Worm (Caenorhabditis elegans): Measurements from ENCODE around the gene snrp-3.
"Not testable (repeated sequence)": the region's sequence is repeated elsewhere in the genome, so short reads cannot be mapped to it uniquely, and the experiment has no call there.

Gene snrp-3

ce11 chrIV:8715032-8715431 is 27.4 kb upstream of the snrp-3 start, which contains the start of the genes parg-2 and ipla-5:
Gene parg-2, minus strand, starts transcription at chrIV:8715132.
Gene ipla-5, plus strand, starts transcription at chrIV:8715247.
- TF ChIP-seq ztf-23, flt-1, tab-1 (GFP tag; IDR thresholded peaks at IDR 0.05): not testable (repeated sequence)

- TF ChIP-seq ztf-23 (GFP tag; IDR thresholded peaks at IDR 0.05): no peak
- TF ChIP-seq ztf-29 (GFP tag; IDR thresholded peaks at IDR 0.05): no peak
- TF ChIP-seq tab-1 (GFP tag; IDR thresholded peaks at IDR 0.05): no peak
- no peak for TF ChIP-seq flt-1 (GFP tag; IDR thresholded peaks at IDR 0.05)
- no peak for TF ChIP-seq cog-1 (tag; optimal IDR thresholded peaks at IDR 0.05)
- no peak for TF ChIP-seq T22C8.4 (GFP tag; IDR thresholded peaks at IDR 0.05)
- no peak for TF ChIP-seq med-1 (GFP tag; optimal IDR thresholded peaks at IDR 0.05; ENCODE audit: insufficient read depth)
- no peak for TF ChIP-seq ref-1 (GFP tag; conservative IDR thresholded peaks at IDR 0.05)
- TF ChIP-seq klf-2 (GFP tag; conservative IDR thresholded peaks at IDR 0.05): no peak
Observed at ce11 chrIV:8708046-8708445, 20.4 kb upstream of the snrp-3 start.

- no peak for TF ChIP-seq cog-1 (tag; optimal IDR thresholded peaks at IDR 0.05)
- no peak for TF ChIP-seq flt-1 (GFP tag; IDR thresholded peaks at IDR 0.05)
- no peak for TF ChIP-seq med-1 (GFP tag; optimal IDR thresholded peaks at IDR 0.05; ENCODE audit: insufficient read depth)
- no peak for TF ChIP-seq T22C8.4 (GFP tag; IDR thresholded peaks at IDR 0.05)
Observed at ce11 chrIV:8705504-8705903, 17.9 kb upstream of the snrp-3 start, which contains the start of gene H23L24.4. Gene H23L24.4, minus strand, starts transcription at chrIV:8705604.

ce11 chrIV:8697436-8697835 is 9.8 kb upstream of the snrp-3 start, which contains the start of gene ttll-11:
Gene ttll-11, plus strand, starts transcription at chrIV:8697736.
- no peak for TF ChIP-seq cog-1 (tag; optimal IDR thresholded peaks at IDR 0.05)
- no peak for TF ChIP-seq klf-2 (GFP tag; conservative IDR thresholded peaks at IDR 0.05)
- TF ChIP-seq flt-1 (GFP tag; IDR thresholded peaks at IDR 0.05): no peak
- TF ChIP-seq ztf-23 (GFP tag; IDR thresholded peaks at IDR 0.05): no peak
- no peak for TF ChIP-seq tab-1 (GFP tag; IDR thresholded peaks at IDR 0.05)
- no peak for TF ChIP-seq med-1 (GFP tag; optimal IDR thresholded peaks at IDR 0.05; ENCODE audit: insufficient read depth)
- TF ChIP-seq ref-1 (GFP tag; conservative IDR thresholded peaks at IDR 0.05): no peak
- TF ChIP-seq T22C8.4 (GFP tag; IDR thresholded peaks at IDR 0.05): no peak
- TF ChIP-seq ztf-29 (GFP tag; IDR thresholded peaks at IDR 0.05): no peak

ce11 chrIV:8691486-8691885 is 3.9 kb upstream of the snrp-3 start, which contains the start of the genes hst-1 and ints-6:
Gene hst-1, minus strand, starts transcription at chrIV:8691513.
Gene ints-6, plus strand, starts transcription at chrIV:8691745.
- no peak for TF ChIP-seq T22C8.4 (GFP tag; IDR thresholded peaks at IDR 0.05)
- TF ChIP-seq ztf-23 (GFP tag; IDR thresholded peaks at IDR 0.05): no peak
- no peak for TF ChIP-seq ztf-29 (GFP tag; IDR thresholded peaks at IDR 0.05)
- TF ChIP-seq ref-1 (GFP tag; conservative IDR thresholded peaks at IDR 0.05): no peak
- no peak for TF ChIP-seq tab-1 (GFP tag; IDR thresholded peaks at IDR 0.05)
- no peak for TF ChIP-seq klf-2 (GFP tag; conservative IDR thresholded peaks at IDR 0.05)
- no peak for TF ChIP-seq cog-1 (tag; optimal IDR thresholded peaks at IDR 0.05)

ce11 chrIV:8686966-8687365 is 644 bp downstream of the snrp-3 start:
- TF ChIP-seq klf-2 (GFP tag; conservative IDR thresholded peaks at IDR 0.05) (no peak), T22C8.4 (GFP tag; IDR thresholded peaks at IDR 0.05) (no peak), med-1 (GFP tag; optimal IDR thresholded peaks at IDR 0.05; ENCODE audit: insufficient read depth) (no peak), ztf-29 (GFP tag; IDR thresholded peaks at IDR 0.05) (no peak), ref-1 (GFP tag; conservative IDR thresholded peaks at IDR 0.05) (no peak), flt-1 (GFP tag; IDR thresholded peaks at IDR 0.05) (no peak), tab-1 (GFP tag; IDR thresholded peaks at IDR 0.05) (no peak), ztf-23 (GFP tag; IDR thresholded peaks at IDR 0.05) (no peak), cog-1 (tag; optimal IDR thresholded peaks at IDR 0.05) (no peak)

- TF ChIP-seq ztf-29 (GFP tag; IDR thresholded peaks at IDR 0.05): no peak
- no peak for TF ChIP-seq T22C8.4 (GFP tag; IDR thresholded peaks at IDR 0.05)
- TF ChIP-seq tab-1 (GFP tag; IDR thresholded peaks at IDR 0.05): no peak
- no peak for TF ChIP-seq klf-2 (GFP tag; conservative IDR thresholded peaks at IDR 0.05)
- TF ChIP-seq cog-1 (tag; optimal IDR thresholded peaks at IDR 0.05): no peak
Observed at ce11 chrIV:8686510-8686909, 1.1 kb downstream of the snrp-3 start, which contains the start of gene pole-2. Gene pole-2, minus strand, starts transcription at chrIV:8686610.

ce11 chrIV:8679225-8679624 is 8.4 kb downstream of the snrp-3 start, which contains the start of gene nlp-60:
Gene nlp-60, minus strand, starts transcription at chrIV:8679325.
- TF ChIP-seq ztf-23 (GFP tag; IDR thresholded peaks at IDR 0.05): no peak
- TF ChIP-seq med-1 (GFP tag; optimal IDR thresholded peaks at IDR 0.05; ENCODE audit: insufficient read depth): no peak

- no peak for TF ChIP-seq ztf-29 (GFP tag; IDR thresholded peaks at IDR 0.05)
- TF ChIP-seq ref-1 (GFP tag; conservative IDR thresholded peaks at IDR 0.05): no peak
- no peak for TF ChIP-seq med-1 (GFP tag; optimal IDR thresholded peaks at IDR 0.05; ENCODE audit: insufficient read depth)
- no peak for TF ChIP-seq T22C8.4 (GFP tag; IDR thresholded peaks at IDR 0.05)
- no peak for TF ChIP-seq tab-1 (GFP tag; IDR thresholded peaks at IDR 0.05)
- no peak for TF ChIP-seq flt-1 (GFP tag; IDR thresholded peaks at IDR 0.05)
- TF ChIP-seq ztf-23 (GFP tag; IDR thresholded peaks at IDR 0.05): no peak
- no peak for TF ChIP-seq klf-2 (GFP tag; conservative IDR thresholded peaks at IDR 0.05)
- TF ChIP-seq cog-1 (tag; optimal IDR thresholded peaks at IDR 0.05): no peak
Observed at ce11 chrIV:8677303-8677702, 10.3 kb downstream of the snrp-3 start, which contains the start of gene F08B4.8. Gene F08B4.8, plus strand, starts transcription at chrIV:8677603.

- no peak for TF ChIP-seq ztf-29 (GFP tag; IDR thresholded peaks at IDR 0.05)
- TF ChIP-seq med-1 (GFP tag; optimal IDR thresholded peaks at IDR 0.05; ENCODE audit: insufficient read depth): no peak
- no peak for TF ChIP-seq ztf-23 (GFP tag; IDR thresholded peaks at IDR 0.05)
- no peak for TF ChIP-seq T22C8.4 (GFP tag; IDR thresholded peaks at IDR 0.05)
- TF ChIP-seq ref-1 (GFP tag; conservative IDR thresholded peaks at IDR 0.05): no peak
- no peak for TF ChIP-seq tab-1 (GFP tag; IDR thresholded peaks at IDR 0.05)
- TF ChIP-seq flt-1 (GFP tag; IDR thresholded peaks at IDR 0.05): no peak
- TF ChIP-seq klf-2 (GFP tag; conservative IDR thresholded peaks at IDR 0.05): no peak
- no peak for TF ChIP-seq cog-1 (tag; optimal IDR thresholded peaks at IDR 0.05)
Observed at ce11 chrIV:8673733-8674375, 13.8 kb downstream of the snrp-3 start.

Measured in whole organism, midembryonic.